Fruit fly (Drosophila melanogaster): Measurements from ENCODE around the gene CG17919.
A peak's percentile ranks its signal among the peaks of the same experiment; 100 is the strongest.

The CG17919 gene

dm6 chr3R:6294046-6294445 is 49.8 kb upstream of the CG17919 start (continued):
- no peak for TF ChIP-seq CG10565 (GFP tag; optimal IDR thresholded peaks at IDR 0.05)
- no peak for TF ChIP-seq CG15514 (GFP tag; optimal IDR thresholded peaks at IDR 0.05)
- no peak for TF ChIP-seq CG12659 (GFP tag; optimal IDR thresholded peaks at IDR 0.05)

- TF ChIP-seq pzg (GFP tag; optimal IDR thresholded peaks at IDR 0.05) (no peak), cwo (GFP tag; optimal IDR thresholded peaks at IDR 0.05) (no peak), CG4617 (GFP tag; optimal IDR thresholded peaks at IDR 0.05; ENCODE audit: borderline replicate concordance) (no peak), MTF-1 (GFP tag; optimal IDR thresholded peaks at IDR 0.05; ENCODE audit: borderline replicate concordance) (no peak), Mrtf (GFP tag; IDR thresholded peaks at IDR 0.05) (no peak), CG10431 (GFP tag; optimal IDR thresholded peaks at IDR 0.05) (no peak), CG10959 (GFP tag; IDR thresholded peaks at IDR 0.05) (no peak), lbe (GFP tag; optimal IDR thresholded peaks at IDR 0.05) (no peak), CG4360 (GFP tag; IDR thresholded peaks at IDR 0.05) (no peak), usp (GFP tag; optimal IDR thresholded peaks at IDR 0.05) (no peak), kni (GFP tag; optimal IDR thresholded peaks at IDR 0.05) (peak; percentile 46), chinmo (GFP tag; IDR thresholded peaks at IDR 0.05; ENCODE audit: partially characterized antibody) (0 out of 4 replicates have a peak, but pooled peaks have one; percentile 49), CG3163 (GFP tag; optimal IDR thresholded peaks at IDR 0.05) (no peak), CG8924 (tag; optimal IDR thresholded peaks at IDR 0.05) (no peak), scrt (GFP tag; optimal IDR thresholded peaks at IDR 0.05) (no peak), caup (GFP tag; optimal IDR thresholded peaks at IDR 0.05; ENCODE audit: severe bottlenecking) (no peak), ara (GFP tag; IDR thresholded peaks at IDR 0.05) (no peak), gt (GFP tag; IDR thresholded peaks at IDR 0.05) (no peak), CG10366 (GFP tag; IDR thresholded peaks at IDR 0.05) (no peak), sd (tag; optimal IDR thresholded peaks at IDR 0.05) (peak; percentile 72), sr (GFP tag; IDR thresholded peaks at IDR 0.05) (no peak), Ets65A (GFP tag) (no peak), E2f2 (GFP tag; IDR thresholded peaks at IDR 0.05) (no peak), CG3065 (GFP tag; optimal IDR thresholded peaks at IDR 0.05) (no peak), tup (GFP tag; optimal IDR thresholded peaks at IDR 0.05) (no peak), NC2α (GFP tag; optimal IDR thresholded peaks at IDR 0.05) (no peak), chif (GFP tag; optimal IDR thresholded peaks at IDR 0.05) (no peak), CG9215 (GFP tag; IDR thresholded peaks at IDR 0.05) (no peak), CG30020 (tag; optimal IDR thresholded peaks at IDR 0.05) (no peak), ci (GFP tag; IDR thresholded peaks at IDR 0.05) (peak; percentile 47; the same call in 1 of the 3 replicates), CG17361 (GFP tag; IDR thresholded peaks at IDR 0.05) (no peak), chm (GFP tag; IDR thresholded peaks at IDR 0.05) (no peak), Eip74EF (GFP tag; optimal IDR thresholded peaks at IDR 0.05) (no peak), CG2120 (GFP tag; optimal IDR thresholded peaks at IDR 0.05) (no peak), sc (optimal IDR thresholded peaks at IDR 0.05) (no peak), sc (GFP tag; optimal IDR thresholded peaks at IDR 0.05) (no peak), Ptx1 (GFP tag; IDR thresholded peaks at IDR 0.05) (no peak), knrl (GFP tag; IDR thresholded peaks at IDR 0.05; ENCODE audit: partially characterized antibody) (no peak), Blimp-1 (GFP tag; optimal IDR thresholded peaks at IDR 0.05) (peak; percentile 82), Stat92E (GFP tag; optimal IDR thresholded peaks at IDR 0.05) (no peak), prd (optimal IDR thresholded peaks at IDR 0.05) (no peak), prd (GFP tag; IDR thresholded peaks at IDR 0.05) (no peak), CG6765 (GFP tag; optimal IDR thresholded peaks at IDR 0.05) (no peak), CG10979 (tag; optimal IDR thresholded peaks at IDR 0.05) (no peak), CG17568 (GFP tag; optimal IDR thresholded peaks at IDR 0.05) (no peak), Sox102F (GFP tag; optimal IDR thresholded peaks at IDR 0.05) (peak; percentile 0)
Measured at dm6 chr3R:6297164-6297563, 46.7 kb upstream of the CG17919 start.

Measured in whole organism, embryonic.